Worm (Caenorhabditis elegans) whole organism, L2 larva: Measurements from ENCODE around the gene nhr-115.

Experiments used
- ZK546.5 ChIP-seq: sonication (generic microtip); optimal IDR thresholded peaks from 2 replicates; lab custom pipeline; 2017; ENCODE audit warnings: missing biosample characterization, missing genetic modification characterization
- egl-27 ChIP-seq: sonication (generic microtip); optimal IDR thresholded peaks from 3 replicates; lab custom pipeline; 2017; ENCODE audit warnings: missing biosample characterization, missing genetic modification reagents, missing genetic modification characterization
- lin-39 ChIP-seq: fragments of 150-350 bp; optimal IDR thresholded peaks from 2 replicates; lab custom pipeline; 2014; ENCODE audit warnings: missing biosample characterization, missing genetic modification reagents, missing genetic modification characterization
- nhr-11 ChIP-seq: fragments of 150-350 bp; optimal IDR thresholded peaks from 2 replicates; lab custom pipeline; 2014; ENCODE audit warnings: missing biosample characterization, missing genetic modification characterization
- nhr-6 ChIP-seq: fragments of 150-350 bp; optimal IDR thresholded peaks from 2 replicates; lab custom pipeline; 2014; ENCODE audit warnings: missing biosample characterization, missing genetic modification characterization
- nhr-77 ChIP-seq: fragments of 150-350 bp; optimal IDR thresholded peaks from 2 replicates; lab custom pipeline; 2014; ENCODE audit warnings: missing biosample characterization, missing genetic modification characterization
- unc-62 ChIP-seq: fragments of 150-350 bp; optimal IDR thresholded peaks from 2 replicates; lab custom pipeline; 2014; ENCODE audit warnings: missing biosample characterization, missing genetic modification reagents, missing genetic modification characterization

- TF ChIP-seq ZK546.5 (tag; lab: Kevin White, UChicago), result no peak
- TF ChIP-seq unc-62 (GFP tag; lab: Kevin White, UChicago), result no peak
- TF ChIP-seq lin-39, result no peak
- no peak for TF ChIP-seq nhr-77 (tag; lab: Kevin White, UChicago)
- no peak for TF ChIP-seq nhr-11
- TF ChIP-seq egl-27 (tag; lab: Kevin White, UChicago), result no peak
- TF ChIP-seq nhr-6, result no peak
Observed at ce11 chrV:2342083-2342482, 49.7 kb downstream of the nhr-115 start.
